Worm (Caenorhabditis elegans) whole organism, L4/young adult: ENCODE results near the gene ule-2.

Source experiments
- W03F9.2 ChIP-seq: fragments of 150-350 bp; optimal IDR thresholded peaks from 2 replicates; lab custom pipeline; 2014; ENCODE audit warnings: missing biosample characterization, missing genetic modification characterization
- dao-5 ChIP-seq: sonication (generic microtip); optimal IDR thresholded peaks from 2 replicates; lab custom pipeline; 2016; ENCODE audit warnings: missing genotype, missing genetic modification characterization, moderate library complexity, missing compliant biosample characterization
- him-1 ChIP-seq: sonication (generic microtip); optimal IDR thresholded peaks from 2 replicates; lab custom pipeline; 2016; ENCODE audit warnings: missing genotype, missing genetic modification reagents, missing genetic modification characterization, missing compliant biosample characterization

ce11 chrIV:14609774-14610173 lies 25.2 kb upstream of the ule-2 start:
- TF ChIP-seq him-1 (tag; lab: Kevin White, UChicago) = no peak
- TF ChIP-seq dao-5 = no peak
- no peak for TF ChIP-seq W03F9.2
